Worm (Caenorhabditis elegans): Measurements from ENCODE around the gene nhr-178.

- TF ChIP-seq ama-1 (optimal IDR thresholded peaks at IDR 0.05) (no peak), pes-1 (GFP tag; IDR thresholded peaks at IDR 0.05) (no peak), ets-7 (tag; optimal IDR thresholded peaks at IDR 0.05) (no peak), B0310.2 (tag; optimal IDR thresholded peaks at IDR 0.05) (no peak), tbx-11 (GFP tag; IDR thresholded peaks at IDR 0.05) (no peak), ceh-13 (GFP tag; optimal IDR thresholded peaks at IDR 0.05) (no peak)
These were observed 24.5 kb downstream of the nhr-178 start for ce11 chrV:1583242-1583641.
